Fruit fly (Drosophila melanogaster) whole organism, embryonic: Measurements from ENCODE around the gene CG43255.

Experiments used
- Abd-B ChIP-seq: fragments of 200-800 bp; sonication (Bioruptor generic); optimal IDR thresholded peaks from 2 replicates; lab custom pipeline; 2018; ENCODE audit warnings: missing biosample characterization, mild to moderate bottlenecking, missing genetic modification characterization, moderate library complexity
- Atf3 ChIP-seq: fragments of 200-800 bp; sonication (Bioruptor generic); optimal IDR thresholded peaks from 3 replicates; lab custom pipeline; 2016; ENCODE audit warnings: missing biosample characterization, missing genetic modification characterization
- BEAF-32 ChIP-seq: fragments of 200-800 bp; sonication (Bioruptor generic); optimal IDR thresholded peaks from 3 replicates; lab custom pipeline; 2017; ENCODE audit warnings: missing biosample characterization, missing genetic modification characterization, mild to moderate bottlenecking, moderate library complexity, missing genetic modification reagents
- BtbVII ChIP-seq: fragments of 200-800 bp; sonication (Bioruptor generic); optimal IDR thresholded peaks from 3 replicates; lab custom pipeline; 2017; ENCODE audit warnings: missing biosample characterization, mild to moderate bottlenecking, missing genetic modification characterization
- CG10565 ChIP-seq: fragments of 200-800 bp; sonication (Bioruptor generic); optimal IDR thresholded peaks from 3 replicates; lab custom pipeline; 2016; ENCODE audit warnings: missing biosample characterization, mild to moderate bottlenecking, missing genetic modification characterization
- CG11723 ChIP-seq: fragments of 200-800 bp; sonication (Bioruptor generic); optimal IDR thresholded peaks from 2 replicates; lab custom pipeline; 2017; ENCODE audit warnings: missing biosample characterization, mild to moderate bottlenecking, missing genetic modification characterization
- CG12769 ChIP-seq: fragments of 200-800 bp; sonication (Bioruptor generic); optimal IDR thresholded peaks from 2 replicates; lab custom pipeline; 2019; ENCODE audit warnings: missing biosample characterization, mild to moderate bottlenecking, missing genetic modification characterization, moderate library complexity
- CG13624 ChIP-seq: fragments of 200-800 bp; sonication (Bioruptor generic); optimal IDR thresholded peaks from 2 replicates; lab custom pipeline; 2016; ENCODE audit warnings: missing biosample characterization, missing genetic modification characterization
- CG14050 ChIP-seq: fragments of 200-800 bp; sonication (Bioruptor generic); IDR thresholded peaks from 3 replicates; pipeline ENCODE4 v1.3.6; 2022; ENCODE audit warnings: missing biosample characterization, missing genetic modification characterization
- CG4404 ChIP-seq: fragments of 200-800 bp; sonication (Bioruptor generic); IDR thresholded peaks from 2 replicates; pipeline ENCODE4 v1.3.6; 2022; ENCODE audit warnings: missing biosample characterization, missing genetic modification characterization
- CG4617 ChIP-seq: fragments of 200-800 bp; sonication (Bioruptor generic); optimal IDR thresholded peaks from 3 replicates; lab custom pipeline; 2016; ENCODE audit warnings: missing biosample characterization, missing genetic modification characterization, borderline replicate concordance
- CG4820 ChIP-seq: fragments of 200-800 bp; sonication (Bioruptor generic); optimal IDR thresholded peaks from 3 replicates; lab custom pipeline; 2016; ENCODE audit warnings: missing biosample characterization, missing genetic modification characterization
- CG7271 ChIP-seq: fragments of 200-800 bp; sonication (Bioruptor generic); optimal IDR thresholded peaks from 2 replicates; lab custom pipeline; 2018; ENCODE audit warnings: missing biosample characterization, mild to moderate bottlenecking, missing genetic modification characterization, moderate library complexity
- CG8359 ChIP-seq: fragments of 200-800 bp; sonication (Bioruptor generic); optimal IDR thresholded peaks from 2 replicates; lab custom pipeline; 2017; ENCODE audit warnings: missing biosample characterization, mild to moderate bottlenecking, missing genetic modification characterization, borderline replicate concordance
- CG8478 ChIP-seq: fragments of >200 bp; optimal IDR thresholded peaks from 2 replicates; lab custom pipeline; 2018
- D19A ChIP-seq: fragments of 200-800 bp; optimal IDR thresholded peaks from 3 replicates; lab custom pipeline; 2019; ENCODE audit warnings: missing biosample characterization, mild to moderate bottlenecking, missing genetic modification characterization, moderate library complexity
- Dbx ChIP-seq: fragments of 200-800 bp; sonication (Bioruptor generic); IDR thresholded peaks from 3 replicates; pipeline ENCODE4 v1.3.6; 2022; ENCODE audit warnings: missing biosample characterization, missing genetic modification characterization
- Doc3 ChIP-seq: fragments of 200-800 bp; sonication (Bioruptor generic); IDR thresholded peaks from 3 replicates; pipeline ENCODE4 v1.3.6; 2022; ENCODE audit warnings: missing biosample characterization, missing genetic modification characterization; ENCODE audit not compliant: partially characterized antibody
- Dp ChIP-seq: fragments of 200-800 bp; sonication (Bioruptor generic); optimal IDR thresholded peaks from 2 replicates; lab custom pipeline; 2018; ENCODE audit warnings: missing biosample characterization, mild to moderate bottlenecking, missing genetic modification characterization, moderate library complexity
- E2f2 ChIP-seq: fragments of 200-800 bp; sonication (Bioruptor generic); IDR thresholded peaks from 2 replicates; pipeline ENCODE4 v1.3.6; 2022; ENCODE audit warnings: missing biosample characterization, missing genetic modification characterization
- Elba2 ChIP-seq: fragments of 200-800 bp; sonication (Bioruptor generic); optimal IDR thresholded peaks from 3 replicates; lab custom pipeline; 2016; ENCODE audit warnings: missing biosample characterization, missing genetic modification characterization
- Fer3 ChIP-seq: fragments of 200-800 bp; sonication (Bioruptor generic); optimal IDR thresholded peaks from 2 replicates; lab custom pipeline; 2018; ENCODE audit warnings: missing biosample characterization, mild to moderate bottlenecking, missing genetic modification characterization, moderate library complexity
- Gsc ChIP-seq: fragments of 200-800 bp; sonication (Bioruptor generic); IDR thresholded peaks from 2 replicates; pipeline ENCODE4 v1.3.6; 2022; ENCODE audit warnings: missing biosample characterization, missing genetic modification characterization
- HmgD ChIP-seq: fragments of 200-800 bp; sonication (Bioruptor generic); optimal IDR thresholded peaks from 3 replicates; lab custom pipeline; 2016; ENCODE audit warnings: missing biosample characterization, missing genetic modification characterization
- Lim3 ChIP-seq: fragments of 200-800 bp; sonication (Bioruptor generic); IDR thresholded peaks from 2 replicates; pipeline ENCODE4 v1.3.6; 2022; ENCODE audit warnings: missing biosample characterization, missing genetic modification characterization
- Myb ChIP-seq: fragments of 200-800 bp; sonication (Bioruptor generic); optimal IDR thresholded peaks from 2 replicates; lab custom pipeline; 2016; ENCODE audit warnings: missing biosample characterization, missing genetic modification characterization
- Poxn ChIP-seq: fragments of 200-800 bp; sonication (Bioruptor generic); IDR thresholded peaks from 2 replicates; pipeline ENCODE4 v1.3.6; 2022; ENCODE audit warnings: missing biosample characterization, missing genetic modification characterization
- Rx ChIP-seq: fragments of 200-800 bp; sonication (Bioruptor generic); IDR thresholded peaks from 2 replicates; pipeline ENCODE4 v1.3.6; 2022; ENCODE audit warnings: missing biosample characterization, missing genetic modification characterization
- Six4 ChIP-seq: fragments of 200-800 bp; sonication (Bioruptor generic); optimal IDR thresholded peaks from 2 replicates; lab custom pipeline; 2016; ENCODE audit warnings: missing biosample characterization, missing genetic modification characterization
- Sox102F ChIP-seq: fragments of 200-800 bp; sonication (Bioruptor generic); optimal IDR thresholded peaks from 2 replicates; lab custom pipeline; 2018; ENCODE audit warnings: missing biosample characterization, mild to moderate bottlenecking, missing genetic modification characterization, moderate library complexity
- ac ChIP-seq: fragments of 200-800 bp; sonication (Bioruptor generic); optimal IDR thresholded peaks from 3 replicates; lab custom pipeline; 2017; ENCODE audit warnings: missing biosample characterization, mild to moderate bottlenecking, missing genetic modification characterization
- cas ChIP-seq: fragments of 200-800 bp; sonication (Bioruptor generic); IDR thresholded peaks from 2 replicates; pipeline ENCODE4 v1.3.6; 2022; ENCODE audit warnings: missing biosample characterization, missing genetic modification characterization
- chm ChIP-seq: fragments of 200-800 bp; sonication (Bioruptor generic); IDR thresholded peaks from 2 replicates; pipeline ENCODE4 v1.3.6; 2022; ENCODE audit warnings: missing biosample characterization, missing genetic modification characterization
- en ChIP-seq: fragments of 200-800 bp; sonication (Bioruptor generic); optimal IDR thresholded peaks from 2 replicates; lab custom pipeline; 2016; ENCODE audit warnings: missing biosample characterization, missing genetic modification characterization
- fd3F ChIP-seq: fragments of 200-800 bp; sonication (Bioruptor generic); optimal IDR thresholded peaks from 2 replicates; lab custom pipeline; 2018; ENCODE audit warnings: missing biosample characterization, mild to moderate bottlenecking, missing genetic modification characterization, moderate library complexity
- fru ChIP-seq: fragments of >200 bp; optimal IDR thresholded peaks from 2 replicates; lab custom pipeline; 2017
- fu2 ChIP-seq: fragments of 200-800 bp; sonication (Bioruptor generic); optimal IDR thresholded peaks from 2 replicates; lab custom pipeline; 2016; ENCODE audit warnings: missing biosample characterization, missing genetic modification characterization
- grau ChIP-seq: fragments of 200-800 bp; optimal IDR thresholded peaks from 3 replicates; lab custom pipeline; 2019; ENCODE audit warnings: missing biosample characterization, mild to moderate bottlenecking, missing genetic modification characterization, moderate library complexity
- h ChIP-seq: fragments of >200 bp; optimal IDR thresholded peaks from 2 replicates; lab custom pipeline; 2017
- knrl ChIP-seq: fragments of 200-800 bp; sonication (Bioruptor generic); IDR thresholded peaks from 3 replicates; pipeline ENCODE4 v1.3.6; 2022; ENCODE audit warnings: missing biosample characterization, missing genetic modification characterization; ENCODE audit not compliant: partially characterized antibody
- mld ChIP-seq: fragments of 200-800 bp; sonication (Bioruptor generic); IDR thresholded peaks from 3 replicates; pipeline ENCODE4 v1.3.6; 2022; ENCODE audit warnings: missing biosample characterization, missing genetic modification characterization; ENCODE audit not compliant: partially characterized antibody
- p53 ChIP-seq: fragments of 200-800 bp; sonication (Bioruptor generic); optimal IDR thresholded peaks from 2 replicates; lab custom pipeline; 2016; ENCODE audit warnings: missing biosample characterization, missing genetic modification characterization
- pnt ChIP-seq: fragments of 200-800 bp; sonication (Bioruptor generic); optimal IDR thresholded peaks from 3 replicates; lab custom pipeline; 2016; ENCODE audit warnings: missing biosample characterization, missing genetic modification characterization
- psq ChIP-seq: fragments of 200-800 bp; sonication (Bioruptor generic); optimal IDR thresholded peaks from 2 replicates; lab custom pipeline; 2017; ENCODE audit warnings: missing biosample characterization, missing genetic modification characterization
- ro ChIP-seq: fragments of 200-800 bp; sonication (Bioruptor generic); IDR thresholded peaks from 2 replicates; pipeline ENCODE4 v1.3.6; 2022; ENCODE audit warnings: missing biosample characterization, missing genetic modification characterization
- sens-2 ChIP-seq: fragments of 200-800 bp; sonication (Bioruptor generic); IDR thresholded peaks from 2 replicates; pipeline ENCODE4 v1.3.6; 2022; ENCODE audit warnings: missing biosample characterization, missing genetic modification characterization
- sob ChIP-seq: fragments of 200-800 bp; sonication (Bioruptor generic); IDR thresholded peaks from 2 replicates; pipeline ENCODE4 v1.3.6; 2022; ENCODE audit warnings: missing biosample characterization, missing genetic modification characterization
- stwl ChIP-seq: fragments of 200-800 bp; sonication (Bioruptor generic); optimal IDR thresholded peaks from 3 replicates; lab custom pipeline; 2018; ENCODE audit warnings: missing biosample characterization, mild to moderate bottlenecking, missing genetic modification characterization, moderate library complexity
- tin ChIP-seq: fragments of 200-800 bp; sonication (Bioruptor generic); optimal IDR thresholded peaks from 3 replicates; lab custom pipeline; 2016; ENCODE audit warnings: missing biosample characterization, missing genetic modification characterization
- zen ChIP-seq: fragments of 200-800 bp; sonication (Bioruptor generic); optimal IDR thresholded peaks from 3 replicates; lab custom pipeline; 2018; ENCODE audit warnings: missing biosample characterization, mild to moderate bottlenecking, missing genetic modification characterization, moderate library complexity
- zfh1 ChIP-seq: fragments of 200-800 bp; sonication (Bioruptor generic); IDR thresholded peaks from 3 replicates; pipeline ENCODE4 v1.3.6; 2022; ENCODE audit warnings: missing biosample characterization, missing genetic modification characterization

CG43255 gene

DNA sequence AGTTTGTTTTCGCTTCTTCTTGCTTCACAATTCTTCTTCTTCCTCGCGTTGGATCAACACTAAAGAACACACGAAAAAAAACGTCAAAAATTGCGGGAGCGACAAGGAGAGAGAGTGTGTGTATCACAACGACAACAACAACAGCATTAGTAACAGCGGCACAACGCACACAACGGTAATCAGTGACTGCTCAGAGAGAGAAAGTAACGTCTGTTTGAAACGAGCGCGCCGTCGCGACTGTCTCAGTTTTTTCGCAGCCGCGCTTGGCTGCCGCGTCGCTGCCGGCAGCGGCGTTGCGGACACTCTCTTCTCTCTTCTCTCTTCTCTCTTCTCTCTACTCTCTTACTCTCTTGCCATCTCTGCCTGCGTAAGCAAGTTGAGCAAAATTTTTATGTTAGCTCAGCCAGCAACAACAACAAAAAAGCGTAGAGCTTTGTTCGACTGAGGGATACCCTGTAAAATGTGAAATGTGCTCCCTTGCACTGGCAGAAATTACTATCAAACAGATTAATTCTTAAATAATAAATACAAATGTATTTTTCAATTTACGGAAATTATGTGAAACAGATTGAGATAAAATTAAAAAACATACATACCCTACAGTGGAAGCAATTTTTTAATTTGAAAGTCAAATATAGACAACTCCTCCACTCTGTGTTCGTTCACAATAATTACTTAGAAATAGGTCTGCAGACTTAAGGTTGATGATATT is 32.0 kb upstream of the CG43255 start (continued):
- TF ChIP-seq Atf3 (GFP tag; lab: Kevin White, UChicago) (no peak), pnt (peak; percentile 7), en (GFP tag; lab: Kevin White, UChicago) (no peak), CG4820 (GFP tag; lab: Kevin White, UChicago) (peak; percentile 57), Six4 (GFP tag; lab: Kevin White, UChicago) (peak; percentile 30), Abd-B (peak; percentile 61), HmgD (no peak), CG13624 (peak; percentile 38), CG14050 (GFP tag; lab: Robert Waterston, UW) (peak; percentile 65; the same call in 2 of the 3 replicates), h (lab: Kevin White, UChicago) (no peak), Rx (GFP tag; lab: Robert Waterston, UW) (peak; percentile 39; the same call in 1 of the 2 replicates), fd3F (GFP tag; lab: Kevin White, UChicago) (peak; percentile 60), CG11723 (GFP tag; lab: Kevin White, UChicago) (peak; percentile 36), CG7271 (tag; lab: Kevin White, UChicago) (no peak), Poxn (GFP tag; lab: Robert Waterston, UW) (no peak), Dp (GFP tag; lab: Kevin White, UChicago) (no peak), sens-2 (peak; percentile 66; the same call in 1 of the 2 replicates), ac (no peak), psq (no peak), CG8359 (GFP tag; lab: Kevin White, UChicago) (peak; percentile 39), Lim3 (no peak), chm (GFP tag; lab: Robert Waterston, UW) (peak; percentile 49), grau (tag; lab: Kevin White, UChicago) (peak; percentile 78), cas (GFP tag; lab: Robert Waterston, UW) (no peak), CG4617 (GFP tag; lab: Kevin White, UChicago) (no peak), zen (peak; percentile 10), Dbx (no peak), CG10565 (GFP tag; lab: Kevin White, UChicago) (no peak), zfh1 (GFP tag; lab: Robert Waterston, UW) (peak; percentile 60), D19A (tag; lab: Kevin White, UChicago) (peak; percentile 91), fru (lab: Kevin White, UChicago) (no peak), mld (GFP tag; lab: Robert Waterston, UW) (no peak), sob (GFP tag; lab: Robert Waterston, UW) (peak; percentile 76), Sox102F (peak; percentile 87), CG4404 (GFP tag; lab: Robert Waterston, UW) (no peak), knrl (no peak), Myb (GFP tag; lab: Kevin White, UChicago) (no peak), tin (peak; percentile 53), fu2 (no peak), CG12769 (tag; lab: Kevin White, UChicago) (peak; percentile 47), BtbVII (no peak), CG8478 (no peak), E2f2 (GFP tag; lab: Robert Waterston, UW) (peak; percentile 61; the same call in 1 of the 2 replicates), Fer3 (peak; percentile 67), BEAF-32 (GFP tag; lab: Kevin White, UChicago) (no peak), Gsc (0 out of 2 replicates have a peak, but pooled peaks have one; percentile 29), p53 (no peak), Elba2 (GFP tag; lab: Kevin White, UChicago) (no peak), Doc3 (GFP tag; lab: Robert Waterston, UW) (no peak), stwl (tag; lab: Kevin White, UChicago) (peak; percentile 12), ro (GFP tag; lab: Robert Waterston, UW) (no peak)
